Worm (Caenorhabditis elegans): ENCODE measurements around the gene Y55H10A.2.

Y55H10A.2 gene

DNA sequence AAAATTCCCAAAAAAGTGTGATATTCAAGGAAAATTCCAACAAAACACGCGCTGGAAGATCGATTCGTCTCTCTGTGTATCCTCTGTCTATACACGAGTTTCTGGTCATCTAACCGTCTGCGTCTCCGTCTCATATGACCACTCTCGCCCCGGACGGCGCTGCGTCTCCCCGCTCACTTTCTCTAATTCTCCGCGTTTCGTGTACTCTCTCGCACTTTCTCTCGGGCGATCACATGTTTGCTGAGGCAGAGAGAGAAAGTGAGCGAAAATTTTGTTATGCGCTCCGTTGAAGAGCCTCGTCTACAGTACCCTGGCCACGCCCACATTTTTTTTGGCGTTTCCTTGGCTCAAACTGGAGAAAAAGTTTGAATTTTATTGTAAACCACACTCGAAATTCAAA is 21.3 kb downstream of the Y55H10A.2 start (continued):
- TF ChIP-seq nhr-12 (tag; optimal IDR thresholded peaks at IDR 0.05) (no peak), isw-1 (GFP tag; IDR thresholded peaks at IDR 0.05) (peak; percentile 90), rnt-1 (tag; optimal IDR thresholded peaks at IDR 0.05) (peak; percentile 92), zag-1 (tag; optimal IDR thresholded peaks at IDR 0.05) (no peak), hpl-2 (GFP tag; optimal IDR thresholded peaks at IDR 0.05) (peak; percentile 65), swsn-7 (tag; optimal IDR thresholded peaks at IDR 0.05) (peak; percentile 96), lin-35 (GFP tag; optimal IDR thresholded peaks at IDR 0.05) (peak; percentile 86 to 89), nhr-90 (tag; optimal IDR thresholded peaks at IDR 0.05; ENCODE audit: poor library complexity) (peak; percentile 89), nhr-28 (tag; optimal IDR thresholded peaks at IDR 0.05) (no peak), xbp-1 (tag; optimal IDR thresholded peaks at IDR 0.05) (peak; percentile 93), fkh-10 (GFP tag; optimal IDR thresholded peaks at IDR 0.05) (peak; percentile 90), jun-1 (tag; optimal IDR thresholded peaks at IDR 0.05) (peak; percentile 87)

DNA sequence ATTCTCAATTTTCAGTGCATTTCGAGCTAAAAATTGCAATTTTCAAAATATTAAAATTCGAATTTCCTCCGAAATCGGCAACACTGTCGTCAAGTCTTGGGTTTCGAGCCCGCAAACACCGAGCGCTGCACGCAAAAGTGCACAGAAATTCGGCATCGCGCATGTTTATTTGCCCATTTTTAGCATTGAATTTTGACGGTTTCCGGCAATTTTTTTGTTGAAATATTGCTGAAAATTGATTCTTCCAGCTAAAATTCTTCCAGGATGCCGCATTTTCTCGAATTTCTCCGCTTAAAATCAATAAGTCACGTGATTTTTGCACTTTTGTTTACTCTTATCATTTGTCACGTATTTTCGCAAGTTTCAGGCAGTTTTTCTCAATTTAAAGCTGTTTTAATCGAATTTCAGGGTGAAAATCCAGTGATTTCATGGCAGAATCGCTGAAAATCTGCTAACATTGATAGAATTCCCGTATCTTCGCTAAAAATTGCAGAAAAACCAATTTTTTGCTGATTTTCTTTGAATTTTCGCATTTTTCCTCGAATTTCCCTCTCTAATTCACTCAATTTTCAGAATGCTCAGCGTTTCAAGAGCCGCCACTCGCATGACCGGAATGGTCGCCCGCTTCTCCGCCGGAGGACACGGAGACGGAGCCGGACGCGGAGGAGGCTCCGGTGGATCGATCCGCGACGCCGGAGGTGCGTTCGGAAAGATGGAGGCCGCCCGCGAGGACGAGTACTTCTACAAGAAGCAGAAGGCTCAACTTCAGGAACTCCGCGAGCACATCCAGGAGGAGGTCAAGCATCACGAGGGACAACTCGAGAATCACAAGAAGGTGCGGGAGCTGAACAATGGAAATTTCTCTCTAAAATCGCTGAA is 22.3 kb downstream of the Y55H10A.2 start, which contains the start of gene mai-2:
Gene mai-2 (plus strand): TSS at position 574 of the 879 bp plus-strand sequence.
- TF ChIP-seq unc-98 (GFP tag; IDR thresholded peaks at IDR 0.05) (0 out of 2 replicates have a peak, but pooled peaks have one; percentile 34), ceh-8 (GFP tag; optimal IDR thresholded peaks at IDR 0.05) (peak; percentile 48), nhr-47 (tag; optimal IDR thresholded peaks at IDR 0.05) (peak; percentile 73), C04F5.9 (tag; optimal IDR thresholded peaks at IDR 0.05) (no peak), snu-23 (GFP tag; optimal IDR thresholded peaks at IDR 0.05) (peak; percentile 84), hlh-17 (GFP tag; optimal IDR thresholded peaks at IDR 0.05; ENCODE audit: borderline replicate concordance) (no peak), unc-62 (GFP tag; optimal IDR thresholded peaks at IDR 0.05) (no peak), irx-1 (tag; optimal IDR thresholded peaks at IDR 0.05) (no peak), pag-3 (tag; optimal IDR thresholded peaks at IDR 0.05; ENCODE audit: borderline replicate concordance, insufficient read depth) (no peak), blmp-1 (tag; optimal IDR thresholded peaks at IDR 0.05) (peak; percentile 27), efl-1 (optimal IDR thresholded peaks at IDR 0.05) (peak; percentile 61 to 94), efl-1 (GFP tag; optimal IDR thresholded peaks at IDR 0.05 in 1 of 2) (peak; percentile 94 to 99), ceh-82 (tag; optimal IDR thresholded peaks at IDR 0.05) (peak; percentile 21 to 74 (median 32)), isw-1 (GFP tag; IDR thresholded peaks at IDR 0.05) (peak; percentile 37; the same call in 1 of the 2 replicates), nhr-28 (tag; optimal IDR thresholded peaks at IDR 0.05) (no peak), grh-1 (GFP tag; IDR thresholded peaks at IDR 0.05) (no peak; the same call in 1 of the 2 replicates), ceh-88 (GFP tag; IDR thresholded peaks at IDR 0.05) (peak; percentile 10; the same call in 1 of the 2 replicates), elt-3 (tag; optimal IDR thresholded peaks at IDR 0.05) (peak in 2 of 6 experiments; percentile 28 to 29), dsc-1 (tag; optimal IDR thresholded peaks at IDR 0.05) (peak; percentile 14), nhr-20 (tag; optimal IDR thresholded peaks at IDR 0.05) (peak; percentile 66), mdl-1 (tag; optimal IDR thresholded peaks at IDR 0.05) (peak in 1 of 2 experiments; percentile 45), nhr-11 (tag; optimal IDR thresholded peaks at IDR 0.05) (peak; percentile 18), sup-37 (GFP tag; optimal IDR thresholded peaks at IDR 0.05) (peak; percentile 28), nhr-84 (tag; optimal IDR thresholded peaks at IDR 0.05) (no peak), fos-1 (tag; optimal IDR thresholded peaks at IDR 0.05) (peak; percentile 58), nhr-19 (GFP tag; conservative IDR thresholded peaks at IDR 0.05) (peak; percentile 65), mep-1 (tag; optimal IDR thresholded peaks at IDR 0.05) (peak; percentile 49), C16A3.4 (tag; optimal IDR thresholded peaks at IDR 0.05) (peak; percentile 53), F16B12.6 (tag; optimal IDR thresholded peaks at IDR 0.05) (peak; percentile 95), unc-86 (tag; optimal IDR thresholded peaks at IDR 0.05) (peak; percentile 60), dpl-1 (GFP tag; optimal IDR thresholded peaks at IDR 0.05) (peak; percentile 90 to 94 (median 91)), fkh-10 (GFP tag; optimal IDR thresholded peaks at IDR 0.05) (peak; percentile 21), unc-30 (tag; optimal IDR thresholded peaks at IDR 0.05) (no peak), unc-130 (tag; optimal IDR thresholded peaks at IDR 0.05) (peak; percentile 77), aha-1 (tag; optimal IDR thresholded peaks at IDR 0.05) (no peak), lir-3 (tag; optimal IDR thresholded peaks at IDR 0.05; ENCODE audit: poor library complexity) (peak; percentile 36), zip-4 (GFP tag; optimal IDR thresholded peaks at IDR 0.05) (no peak), elt-2 (tag; optimal IDR thresholded peaks at IDR 0.05) (peak; percentile 14), lsy-2 (tag; optimal IDR thresholded peaks at IDR 0.05) (peak; percentile 80 to 83), ama-1 (optimal IDR thresholded peaks at IDR 0.05) (no peak)

All from whole organism, L1 larva.